Worm (Caenorhabditis elegans): ENCODE results near the gene C07B5.4.

DNA sequence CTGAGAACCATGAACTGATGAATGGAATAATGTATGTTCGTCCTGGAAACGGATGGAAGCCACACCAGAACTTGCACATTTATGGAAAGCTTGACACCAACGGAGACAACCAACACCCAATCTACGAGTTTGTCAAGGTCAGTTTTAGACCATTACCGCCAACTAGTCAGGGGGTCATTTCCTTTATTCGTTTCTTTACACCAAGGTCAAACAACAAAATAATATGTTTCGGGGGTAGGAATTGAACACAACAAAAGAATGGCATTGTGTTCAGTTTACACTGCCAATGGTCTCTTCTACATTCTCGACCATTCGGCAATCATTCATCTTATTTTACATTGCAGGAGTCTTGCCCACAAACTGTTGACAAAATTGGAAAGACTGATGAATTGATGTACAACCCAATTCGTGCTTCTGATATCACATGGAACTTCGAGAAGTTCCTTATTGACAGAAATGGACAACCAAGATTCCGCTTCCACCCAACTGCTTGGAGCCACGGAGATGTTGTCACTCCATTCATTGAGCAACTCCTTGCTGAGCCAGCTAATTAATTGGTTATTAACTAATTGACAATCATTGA lies 56.2 kb downstream of the C07B5.4 start:
- no peak for TF ChIP-seq lir-1 (GFP tag; conservative IDR thresholded peaks at IDR 0.05)
- TF ChIP-seq ztf-18 (tag; optimal IDR thresholded peaks at IDR 0.05), result no peak
- no peak for TF ChIP-seq nfya-1 (tag; optimal IDR thresholded peaks at IDR 0.05; ENCODE audit: borderline replicate concordance, insufficient read depth)
- no peak for TF ChIP-seq F22D6.2 (tag; optimal IDR thresholded peaks at IDR 0.05)
- no peak for TF ChIP-seq somi-1 (GFP tag; optimal IDR thresholded peaks at IDR 0.05)
- TF ChIP-seq F37B4.10 (GFP tag; IDR thresholded peaks at IDR 0.05), result no peak
- TF ChIP-seq madf-3 (GFP tag; IDR thresholded peaks at IDR 0.05), result no peak
- TF ChIP-seq zim-3 (tag; optimal IDR thresholded peaks at IDR 0.05), result no peak

All from whole organism, young adult.